Fruit fly (Drosophila melanogaster): ENCODE results near the gene CG3407.

Gene CG3407

dm6 chr2L:3786246-3786645, 27.0 kb downstream of the CG3407 start (continued):
- TF ChIP-seq pan (optimal IDR thresholded peaks at IDR 0.05): no peak
- peak in 1 of 2 experiments; percentile 83 for TF ChIP-seq pan (GFP tag; optimal IDR thresholded peaks at IDR 0.05 in 1 of 2, IDR thresholded peaks at IDR 0.05 in 1 of 2)
- TF ChIP-seq cad (GFP tag; optimal IDR thresholded peaks at IDR 0.05): no peak
- peak; percentile 93 for TF ChIP-seq NFAT (GFP tag; IDR thresholded peaks at IDR 0.05)
- peak; percentile 64 for TF ChIP-seq CG17385 (GFP tag; optimal IDR thresholded peaks at IDR 0.05)
- no peak for TF ChIP-seq ash1 (GFP tag; optimal IDR thresholded peaks at IDR 0.05)
- peak; percentile 3 for TF ChIP-seq en (GFP tag; optimal IDR thresholded peaks at IDR 0.05)
- peak; percentile 29 for TF ChIP-seq CG8924 (tag; optimal IDR thresholded peaks at IDR 0.05)
- no peak for TF ChIP-seq dan (GFP tag; IDR thresholded peaks at IDR 0.05)
- no peak for TF ChIP-seq Poxn (GFP tag; IDR thresholded peaks at IDR 0.05)
- 0 out of 3 replicates have a peak, but pooled peaks have one; percentile 5 for TF ChIP-seq CG6791 (GFP tag; IDR thresholded peaks at IDR 0.05; ENCODE audit: partially characterized antibody)
- no peak for TF ChIP-seq bbx (GFP tag; IDR thresholded peaks at IDR 0.05; ENCODE audit: partially characterized antibody)
- TF ChIP-seq disco-r (GFP tag; optimal IDR thresholded peaks at IDR 0.05): peak; percentile 50
- TF ChIP-seq CG31365 (tag; optimal IDR thresholded peaks at IDR 0.05): no peak
- TF ChIP-seq CG31388 (GFP tag; optimal IDR thresholded peaks at IDR 0.05): peak; percentile 15
- no peak for TF ChIP-seq CG14860 (GFP tag; IDR thresholded peaks at IDR 0.05; ENCODE audit: partially characterized antibody)
- TF ChIP-seq CG30431 (GFP tag; optimal IDR thresholded peaks at IDR 0.05): peak; percentile 77
- peak; percentile 57 for TF ChIP-seq Myb (GFP tag; optimal IDR thresholded peaks at IDR 0.05)
- TF ChIP-seq jumu (GFP tag; optimal IDR thresholded peaks at IDR 0.05): peak; percentile 57
- peak; percentile 61; the same call in 1 of the 3 replicates for TF ChIP-seq CG11093 (GFP tag; IDR thresholded peaks at IDR 0.05)
- peak; percentile 70 for TF ChIP-seq CG2120 (GFP tag; optimal IDR thresholded peaks at IDR 0.05)
- TF ChIP-seq CG9437 (GFP tag; optimal IDR thresholded peaks at IDR 0.05): peak; percentile 37
- TF ChIP-seq Gsc (GFP tag; IDR thresholded peaks at IDR 0.05): no peak
- peak; percentile 56; the same call in 1 of the 2 replicates for TF ChIP-seq sim (GFP tag; IDR thresholded peaks at IDR 0.05)
- peak; percentile 59 for TF ChIP-seq her (GFP tag; optimal IDR thresholded peaks at IDR 0.05)
- TF ChIP-seq CG13775 (GFP tag; optimal IDR thresholded peaks at IDR 0.05): peak; percentile 23
- TF ChIP-seq CG10565 (GFP tag; optimal IDR thresholded peaks at IDR 0.05): no peak
- no peak for TF ChIP-seq CG31224 (GFP tag; IDR thresholded peaks at IDR 0.05)
- TF ChIP-seq esg (GFP tag; conservative IDR thresholded peaks at IDR 0.05): no peak; the same call in 1 of the 2 replicates
- peak; percentile 52 for TF ChIP-seq row (GFP tag; IDR thresholded peaks at IDR 0.05)
- peak; percentile 62 to 75 for TF ChIP-seq Hr51 (GFP tag; optimal IDR thresholded peaks at IDR 0.05)
- peak; percentile 29 for TF ChIP-seq CG18599 (GFP tag; optimal IDR thresholded peaks at IDR 0.05)
- TF ChIP-seq nau (GFP tag; optimal IDR thresholded peaks at IDR 0.05): no peak
- TF ChIP-seq yki (optimal IDR thresholded peaks at IDR 0.05): no peak
- TF ChIP-seq CG7987 (GFP tag; optimal IDR thresholded peaks at IDR 0.05): peak; percentile 36
- no peak for TF ChIP-seq hth (optimal IDR thresholded peaks at IDR 0.05)
- TF ChIP-seq seq (GFP tag; IDR thresholded peaks at IDR 0.05): peak; percentile 36; the same call in 1 of the 2 replicates
- TF ChIP-seq caup (GFP tag; optimal IDR thresholded peaks at IDR 0.05; ENCODE audit: severe bottlenecking): peak; percentile 40
- TF ChIP-seq gce (GFP tag; IDR thresholded peaks at IDR 0.05): peak; percentile 77
- TF ChIP-seq CG1024 (GFP tag; IDR thresholded peaks at IDR 0.05): peak; percentile 83
- TF ChIP-seq CG9215 (GFP tag; IDR thresholded peaks at IDR 0.05): peak; percentile 33; the same call in 1 of the 2 replicates
- peak; percentile 28 for TF ChIP-seq CG4820 (GFP tag; optimal IDR thresholded peaks at IDR 0.05)
- TF ChIP-seq Bdp1 (GFP tag; optimal IDR thresholded peaks at IDR 0.05): peak; percentile 50
- no peak for TF ChIP-seq CG13287 (GFP tag; IDR thresholded peaks at IDR 0.05; ENCODE audit: partially characterized antibody)
- TF ChIP-seq H15 (GFP tag; IDR thresholded peaks at IDR 0.05): peak; percentile 88
- no peak for TF ChIP-seq CG6813 (GFP tag; optimal IDR thresholded peaks at IDR 0.05)
- peak; percentile 2 for TF ChIP-seq CG13894 (tag; optimal IDR thresholded peaks at IDR 0.05)
- TF ChIP-seq Hr39 (optimal IDR thresholded peaks at IDR 0.05): no peak
- peak; percentile 89 for TF ChIP-seq Mrtf (GFP tag; IDR thresholded peaks at IDR 0.05)
- peak; percentile 27 for TF ChIP-seq CG11723 (GFP tag; optimal IDR thresholded peaks at IDR 0.05)
- TF ChIP-seq gcm2 (GFP tag; optimal IDR thresholded peaks at IDR 0.05): peak; percentile 22
- TF ChIP-seq CHES-1-like (GFP tag; optimal IDR thresholded peaks at IDR 0.05): peak; percentile 68

Measured in whole organism, embryonic.